Worm (Caenorhabditis elegans): ENCODE measurements around the gene T23F11.4.

ce11 chrIII:4679963-4680484, 14.9 kb upstream of the T23F11.4 start, which contains the start of gene srg-11:
- TF ChIP-seq T26A8.4 (GFP tag; IDR thresholded peaks at IDR 0.05) (no peak), ceh-44 (GFP tag; IDR thresholded peaks at IDR 0.05) (no peak), daf-12 (tag; optimal IDR thresholded peaks at IDR 0.05) (no peak), duxl-1 (tag; optimal IDR thresholded peaks at IDR 0.05; ENCODE audit: poor library complexity) (no peak), ceh-82 (tag; optimal IDR thresholded peaks at IDR 0.05) (no peak), nhr-11 (tag; optimal IDR thresholded peaks at IDR 0.05) (no peak)
